Worm (Caenorhabditis elegans): ENCODE results near the gene K02D3.1.
A peak's percentile ranks its signal among the peaks of the same experiment; 100 is the strongest.

The K02D3.1 gene

ce11 chrX:13714710-13715109 lies 8.0 kb downstream of the K02D3.1 start (continued):
- TF ChIP-seq lin-38 (GFP tag; IDR thresholded peaks at IDR 0.05) (no peak), daf-8 (GFP tag; IDR thresholded peaks at IDR 0.05) (no peak), F10B5.3 (tag; optimal IDR thresholded peaks at IDR 0.05) (no peak)

DNA sequence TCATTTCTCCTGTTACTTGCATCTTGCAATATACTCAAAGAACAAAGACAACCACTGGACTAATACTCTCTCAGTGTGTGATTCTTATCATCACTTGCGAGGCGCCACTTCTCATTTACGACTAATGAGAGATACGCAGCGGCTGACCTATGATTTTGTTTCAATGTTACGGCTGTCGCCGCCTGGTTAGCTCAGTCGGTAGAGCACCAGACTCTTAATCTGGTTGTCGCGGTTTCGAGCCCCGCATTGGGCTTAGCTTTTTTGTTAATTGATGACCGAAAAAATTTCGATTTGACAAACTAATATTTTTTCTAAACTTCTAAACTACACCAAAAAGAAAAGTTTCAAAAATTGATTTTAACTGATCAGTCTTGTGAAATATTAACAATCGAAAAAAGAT lies 9.6 kb downstream of the K02D3.1 start:
- TF ChIP-seq pqm-1 (tag; optimal IDR thresholded peaks at IDR 0.05) (no peak), spr-3 (GFP tag; optimal IDR thresholded peaks at IDR 0.05) (no peak), nhr-11 (tag; optimal IDR thresholded peaks at IDR 0.05) (no peak), spr-1 (tag; optimal IDR thresholded peaks at IDR 0.05) (no peak), F10B5.3 (tag; optimal IDR thresholded peaks at IDR 0.05) (no peak), madf-9 (GFP tag; conservative IDR thresholded peaks at IDR 0.05) (peak; percentile 46; the same call in 1 of the 2 replicates), hlh-11 (tag; optimal IDR thresholded peaks at IDR 0.05) (peak; percentile 46), daf-19 (GFP tag; conservative IDR thresholded peaks at IDR 0.05) (0 out of 2 replicates have a peak, but pooled peaks have one; percentile 47), arid-1 (GFP tag; conservative IDR thresholded peaks at IDR 0.05) (no peak), aha-1 (tag) (no peak), jun-1 (tag; optimal IDR thresholded peaks at IDR 0.05) (no peak), mep-1 (tag; optimal IDR thresholded peaks at IDR 0.05) (no peak), cey-2 (tag; optimal IDR thresholded peaks at IDR 0.05; ENCODE audit: borderline replicate concordance, insufficient read depth) (no peak), nhr-10 (tag; optimal IDR thresholded peaks at IDR 0.05) (no peak), Y105C5A.15 (GFP tag; IDR thresholded peaks at IDR 0.05) (0 out of 2 replicates have a peak, but pooled peaks have one; percentile 15), mxl-2 (GFP tag; conservative IDR thresholded peaks at IDR 0.05) (no peak), lin-1 (GFP tag; IDR thresholded peaks at IDR 0.05) (0 out of 2 replicates have a peak, but pooled peaks have one; percentile 19), ceh-28 (tag; optimal IDR thresholded peaks at IDR 0.05) (no peak), nhr-6 (tag; optimal IDR thresholded peaks at IDR 0.05) (no peak), tag-97 (GFP tag; IDR thresholded peaks at IDR 0.05) (no peak), zfp-2 (tag; optimal IDR thresholded peaks at IDR 0.05) (no peak), egl-43 (GFP tag; IDR thresholded peaks at IDR 0.05) (no peak), mes-2 (tag; optimal IDR thresholded peaks at IDR 0.05; ENCODE audit: poor library complexity, severe bottlenecking) (no peak), ceh-20 (GFP tag; IDR thresholded peaks at IDR 0.05) (no peak), duxl-1 (tag; optimal IDR thresholded peaks at IDR 0.05; ENCODE audit: poor library complexity) (peak; percentile 3), saeg-2 (GFP tag; IDR thresholded peaks at IDR 0.05) (0 out of 2 replicates have a peak, but pooled peaks have one; percentile 48), egl-27 (tag; optimal IDR thresholded peaks at IDR 0.05) (no peak), ztf-11 (tag; optimal IDR thresholded peaks at IDR 0.05) (no peak), mdt-29 (GFP tag; IDR thresholded peaks at IDR 0.05) (no peak), daf-12 (tag; optimal IDR thresholded peaks at IDR 0.05) (no peak), F26F4.8 (GFP tag; conservative IDR thresholded peaks at IDR 0.05) (no peak), hif-1 (tag; optimal IDR thresholded peaks at IDR 0.05) (no peak), dmd-9 (GFP tag; IDR thresholded peaks at IDR 0.05) (0 out of 2 replicates have a peak, but pooled peaks have one; percentile 15), rbr-2 (tag; optimal IDR thresholded peaks at IDR 0.05) (no peak), ZK337.2 (GFP tag; IDR thresholded peaks at IDR 0.05) (no peak), T26A8.4 (GFP tag; IDR thresholded peaks at IDR 0.05) (no peak), nhr-25 (tag; optimal IDR thresholded peaks at IDR 0.05; ENCODE audit: borderline replicate concordance, insufficient read depth) (no peak), ama-1 (optimal IDR thresholded peaks at IDR 0.05) (no peak), gei-8 (GFP tag; optimal IDR thresholded peaks at IDR 0.05) (no peak), nhr-42 (GFP tag; IDR thresholded peaks at IDR 0.05) (0 out of 2 replicates have a peak, but pooled peaks have one; percentile 40), sdz-12 (GFP tag; optimal IDR thresholded peaks at IDR 0.05) (no peak), daf-16 (GFP tag; optimal IDR thresholded peaks at IDR 0.05) (peak; percentile 11 to 58), daf-16 (tag; optimal IDR thresholded peaks at IDR 0.05) (peak; percentile 73), ceh-44 (GFP tag; IDR thresholded peaks at IDR 0.05) (0 out of 2 replicates have a peak, but pooled peaks have one; percentile 14), zip-11 (GFP tag; IDR thresholded peaks at IDR 0.05) (no peak), D1046.2 (GFP tag; IDR thresholded peaks at IDR 0.05) (0 out of 2 replicates have a peak, but pooled peaks have one; percentile 29), ctbp-1 (GFP tag; IDR thresholded peaks at IDR 0.05) (0 out of 2 replicates have a peak, but pooled peaks have one; percentile 10)

Data from whole organism, L4 larva.